Fruit fly (Drosophila melanogaster): ENCODE results near the gene CG42300.

Gene CG42300

dm6 chrX:15582853-15583252 lies 27.0 kb upstream of the CG42300 start, which contains the start of the genes CG9215 and CG8097 (continued):
- TF ChIP-seq Spps (tag; optimal IDR thresholded peaks at IDR 0.05), result no peak
- TF ChIP-seq Meics (GFP tag; optimal IDR thresholded peaks at IDR 0.05), result no peak
- no peak for TF ChIP-seq CG5245 (GFP tag; optimal IDR thresholded peaks at IDR 0.05)
- TF ChIP-seq eyg (GFP tag; optimal IDR thresholded peaks at IDR 0.05), result no peak
- TF ChIP-seq Ssrp (tag; optimal IDR thresholded peaks at IDR 0.05), result peak; percentile 10
- no peak for TF ChIP-seq Trl (optimal IDR thresholded peaks at IDR 0.05)
- peak; percentile 6 for TF ChIP-seq Trl (GFP tag; optimal IDR thresholded peaks at IDR 0.05)
- peak; percentile 83 for TF ChIP-seq bbx (GFP tag; IDR thresholded peaks at IDR 0.05; ENCODE audit: partially characterized antibody)
- peak; percentile 63 for TF ChIP-seq dm (GFP tag; optimal IDR thresholded peaks at IDR 0.05)
- TF ChIP-seq hb (GFP tag; IDR thresholded peaks at IDR 0.05; ENCODE audit: partially characterized antibody), result peak; percentile 91
- no peak for TF ChIP-seq crc (GFP tag; optimal IDR thresholded peaks at IDR 0.05)
- peak; percentile 57 for TF ChIP-seq CG12659 (GFP tag; optimal IDR thresholded peaks at IDR 0.05)
- TF ChIP-seq pum (GFP tag; optimal IDR thresholded peaks at IDR 0.05), result peak; percentile 23
- no peak for TF ChIP-seq CG4730 (GFP tag; IDR thresholded peaks at IDR 0.05)
- TF ChIP-seq CG1832 (GFP tag; optimal IDR thresholded peaks at IDR 0.05), result no peak
- TF ChIP-seq CG10147 (GFP tag; optimal IDR thresholded peaks at IDR 0.05), result peak; percentile 37
- peak; percentile 8 for TF ChIP-seq CG18011 (GFP tag; optimal IDR thresholded peaks at IDR 0.05)
- peak; percentile 50 for TF ChIP-seq CG13424 (tag; optimal IDR thresholded peaks at IDR 0.05)
- peak in 1 of 2 experiments; percentile 5 for TF ChIP-seq chif (GFP tag; optimal IDR thresholded peaks at IDR 0.05)
- TF ChIP-seq CG7928 (GFP tag; optimal IDR thresholded peaks at IDR 0.05), result no peak
- peak; percentile 39 for TF ChIP-seq CG4617 (GFP tag; optimal IDR thresholded peaks at IDR 0.05; ENCODE audit: borderline replicate concordance)
- TF ChIP-seq YL-1 (GFP tag; optimal IDR thresholded peaks at IDR 0.05), result peak; percentile 64
- 0 out of 3 replicates have a peak, but pooled peaks have one; percentile 15 for TF ChIP-seq Dbx (GFP tag; IDR thresholded peaks at IDR 0.05)

dm6 chrX:15579579-15579978 lies 23.7 kb upstream of the CG42300 start:
- TF ChIP-seq CG6654 (GFP tag; optimal IDR thresholded peaks at IDR 0.05) (peak; percentile 77), klu (GFP tag; IDR thresholded peaks at IDR 0.05) (peak; percentile 76), CG31224 (GFP tag; IDR thresholded peaks at IDR 0.05) (peak; percentile 88), Chrac-16 (GFP tag; optimal IDR thresholded peaks at IDR 0.05) (peak; percentile 90), sens (GFP tag) (peak; percentile 98), croc (GFP tag; conservative IDR thresholded peaks at IDR 0.05) (peak; percentile 73), insv (GFP tag; optimal IDR thresholded peaks at IDR 0.05) (peak in 1 of 2 experiments; percentile 51), onecut (GFP tag; IDR thresholded peaks at IDR 0.05) (peak; percentile 87), NFAT (GFP tag; IDR thresholded peaks at IDR 0.05) (peak; percentile 96), CG15011 (GFP tag; optimal IDR thresholded peaks at IDR 0.05) (no peak), Nf-YB (GFP tag; optimal IDR thresholded peaks at IDR 0.05) (peak; percentile 67), CG8388 (GFP tag; optimal IDR thresholded peaks at IDR 0.05) (peak; percentile 79), CG9932 (GFP tag; IDR thresholded peaks at IDR 0.05) (peak; percentile 97), CG11695 (GFP tag; IDR thresholded peaks at IDR 0.05) (peak; percentile 86), CG18599 (GFP tag; optimal IDR thresholded peaks at IDR 0.05) (peak; percentile 94), Dfd (GFP tag; optimal IDR thresholded peaks at IDR 0.05) (no peak), CG2889 (GFP tag; IDR thresholded peaks at IDR 0.05) (peak; percentile 89), CG9437 (GFP tag; optimal IDR thresholded peaks at IDR 0.05) (peak; percentile 64), CG14441 (GFP tag; IDR thresholded peaks at IDR 0.05) (peak; percentile 93), CG3838 (GFP tag; optimal IDR thresholded peaks at IDR 0.05) (peak; percentile 48), disco-r (GFP tag; optimal IDR thresholded peaks at IDR 0.05) (peak; percentile 74), nau (GFP tag; optimal IDR thresholded peaks at IDR 0.05) (no peak), slbo (GFP tag; IDR thresholded peaks at IDR 0.05) (peak; percentile 97), CG1602 (GFP tag; optimal IDR thresholded peaks at IDR 0.05) (peak; percentile 84), CG10147 (GFP tag; optimal IDR thresholded peaks at IDR 0.05) (peak; percentile 88), CG14965 (GFP tag; optimal IDR thresholded peaks at IDR 0.05; ENCODE audit: borderline replicate concordance) (peak; percentile 57), CG15514 (GFP tag; optimal IDR thresholded peaks at IDR 0.05) (peak; percentile 84), stc (GFP tag; IDR thresholded peaks at IDR 0.05) (peak; percentile 78), BEAF-32 (GFP tag; optimal IDR thresholded peaks at IDR 0.05) (peak; percentile 8)

Measured in whole organism, embryonic.